Fruit fly (Drosophila melanogaster): Measurements from ENCODE around the gene Traf4.

Traf4 gene

DNA sequence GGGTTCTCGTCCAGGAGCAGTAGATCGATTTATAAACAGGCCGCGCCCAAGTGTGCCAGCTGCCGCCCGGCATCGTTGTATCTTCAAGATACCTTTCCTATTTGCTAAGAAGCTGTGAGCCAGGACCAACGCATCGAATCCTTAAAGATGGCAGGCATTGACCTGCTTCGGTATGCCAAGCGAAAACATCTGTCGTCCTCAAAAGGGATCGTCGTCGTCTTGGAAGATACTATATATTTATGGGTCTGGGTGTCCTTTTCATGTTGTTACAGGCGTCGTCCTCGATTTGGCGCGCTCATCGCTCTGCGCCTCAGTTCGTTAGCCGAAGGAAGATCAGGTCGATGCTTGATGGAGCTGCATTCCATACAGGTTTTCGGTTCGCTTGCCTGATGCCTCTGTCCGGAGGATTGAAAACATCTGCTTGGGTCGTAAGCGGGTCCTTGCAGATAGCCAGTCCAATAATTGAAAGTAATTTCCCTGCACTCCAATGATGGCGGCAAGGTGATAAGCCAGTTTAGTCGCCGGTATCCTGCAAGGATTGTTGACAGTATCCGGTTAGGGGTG, 2.1 kb downstream of the Traf4 start:
- TF ChIP-seq CG14711 (tag; optimal IDR thresholded peaks at IDR 0.05) (no peak), ovo (GFP tag; optimal IDR thresholded peaks at IDR 0.05) (no peak)

DNA sequence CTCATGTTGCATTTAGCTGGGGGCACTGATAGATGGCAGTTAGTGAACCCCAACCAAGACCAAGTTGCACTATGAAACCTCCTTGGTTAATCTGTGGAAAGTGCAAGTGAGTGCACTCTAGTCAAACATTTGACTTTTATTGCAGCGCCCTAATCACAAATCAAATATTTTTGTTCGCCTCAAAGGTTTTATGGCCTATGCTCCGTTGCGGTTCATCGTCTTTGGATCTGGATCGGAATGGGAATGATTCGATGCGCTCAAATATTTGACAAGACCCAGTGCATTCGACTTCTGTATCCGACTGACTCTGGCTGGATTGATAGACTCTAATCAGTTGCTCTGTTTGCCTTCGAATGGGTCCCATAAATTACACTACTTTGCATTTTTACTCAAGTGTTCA, 3.2 kb downstream of the Traf4 start:
- TF ChIP-seq Mnt (GFP tag; optimal IDR thresholded peaks at IDR 0.05) (no peak), CG5204 (GFP tag; optimal IDR thresholded peaks at IDR 0.05) (no peak), bab1 (GFP tag; optimal IDR thresholded peaks at IDR 0.05) (no peak), toe (GFP tag; optimal IDR thresholded peaks at IDR 0.05) (no peak), Hr96 (GFP tag; optimal IDR thresholded peaks at IDR 0.05) (no peak)

DNA sequence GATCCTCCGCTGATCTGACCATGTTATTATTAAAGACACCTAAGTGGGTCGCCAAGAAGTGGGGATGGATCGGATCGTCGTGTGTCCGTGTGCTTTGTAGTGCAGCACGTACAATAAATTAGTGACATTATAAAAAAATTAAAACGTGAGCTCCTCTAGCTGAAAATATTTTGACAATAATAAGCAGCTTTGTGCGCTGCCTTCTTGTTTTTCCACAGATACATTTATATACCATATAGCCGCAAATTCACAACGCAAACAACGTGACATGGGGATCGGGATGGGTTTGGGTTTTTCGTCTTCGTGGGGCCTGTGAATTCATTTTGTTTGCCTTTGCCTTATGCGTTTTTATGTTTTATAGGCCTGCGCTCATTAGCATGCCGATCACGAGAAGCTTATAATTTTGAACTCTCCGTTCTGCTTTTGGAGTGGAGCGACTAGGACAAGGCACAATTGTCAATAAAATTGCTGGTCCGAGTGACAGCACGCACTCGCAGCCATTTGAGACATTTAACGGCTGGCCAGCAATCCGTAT, 4.1 kb downstream of the Traf4 start:
- TF ChIP-seq Crg-1 (GFP tag; optimal IDR thresholded peaks at IDR 0.05) (no peak), cnc (optimal IDR thresholded peaks at IDR 0.05) (no peak), CG7045 (GFP tag; optimal IDR thresholded peaks at IDR 0.05) (no peak), toe (GFP tag; optimal IDR thresholded peaks at IDR 0.05) (no peak), CG5204 (GFP tag; optimal IDR thresholded peaks at IDR 0.05) (no peak), CG7101 (tag; optimal IDR thresholded peaks at IDR 0.05) (no peak), pad (GFP tag; optimal IDR thresholded peaks at IDR 0.05) (no peak), tj (GFP tag; optimal IDR thresholded peaks at IDR 0.05) (no peak), CG12768 (GFP tag; optimal IDR thresholded peaks at IDR 0.05) (no peak), Hr96 (GFP tag; optimal IDR thresholded peaks at IDR 0.05) (no peak), Mnt (GFP tag; optimal IDR thresholded peaks at IDR 0.05) (no peak), bab1 (GFP tag; optimal IDR thresholded peaks at IDR 0.05) (no peak), CG11617 (GFP tag; optimal IDR thresholded peaks at IDR 0.05) (no peak), CG1620 (GFP tag; optimal IDR thresholded peaks at IDR 0.05) (no peak), ovo (GFP tag; optimal IDR thresholded peaks at IDR 0.05) (no peak), CG33017 (tag; optimal IDR thresholded peaks at IDR 0.05) (no peak), CG14711 (tag; optimal IDR thresholded peaks at IDR 0.05) (no peak)

DNA sequence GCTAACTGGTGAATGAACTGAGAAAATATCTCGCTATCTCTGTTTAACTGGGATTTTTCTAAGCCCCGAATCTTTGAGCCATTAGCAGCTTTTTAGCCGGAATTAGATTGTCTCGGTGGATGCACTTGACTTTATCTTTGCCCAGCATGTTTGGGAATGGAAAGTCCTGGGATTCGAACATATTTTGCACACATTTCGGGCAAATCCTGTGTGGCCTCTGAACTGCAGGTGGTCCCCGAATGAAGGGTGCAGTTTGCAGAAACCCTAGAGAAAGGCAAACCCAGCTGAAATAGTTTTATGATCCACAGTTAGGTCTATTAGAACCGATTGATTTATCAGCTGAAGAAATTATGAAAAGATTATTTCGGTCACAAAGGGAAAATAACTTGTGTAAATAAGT, 4.9 kb downstream of the Traf4 start:
- TF ChIP-seq CG5204 (GFP tag; optimal IDR thresholded peaks at IDR 0.05) (no peak), CG12768 (GFP tag; optimal IDR thresholded peaks at IDR 0.05) (no peak), Mnt (GFP tag; optimal IDR thresholded peaks at IDR 0.05) (no peak), CG1620 (GFP tag; optimal IDR thresholded peaks at IDR 0.05) (no peak), Crg-1 (GFP tag; optimal IDR thresholded peaks at IDR 0.05) (no peak), bab1 (GFP tag; optimal IDR thresholded peaks at IDR 0.05) (no peak), tj (GFP tag; optimal IDR thresholded peaks at IDR 0.05) (no peak), kay (GFP tag; ENCODE audit: borderline replicate concordance) (no peak), CG7045 (GFP tag; optimal IDR thresholded peaks at IDR 0.05) (no peak), pad (GFP tag; optimal IDR thresholded peaks at IDR 0.05) (no peak), Clk (GFP tag; optimal IDR thresholded peaks at IDR 0.05) (no peak), CG14711 (tag; optimal IDR thresholded peaks at IDR 0.05) (no peak), CG7101 (tag; optimal IDR thresholded peaks at IDR 0.05) (no peak), CG11617 (GFP tag; optimal IDR thresholded peaks at IDR 0.05) (no peak)

DNA sequence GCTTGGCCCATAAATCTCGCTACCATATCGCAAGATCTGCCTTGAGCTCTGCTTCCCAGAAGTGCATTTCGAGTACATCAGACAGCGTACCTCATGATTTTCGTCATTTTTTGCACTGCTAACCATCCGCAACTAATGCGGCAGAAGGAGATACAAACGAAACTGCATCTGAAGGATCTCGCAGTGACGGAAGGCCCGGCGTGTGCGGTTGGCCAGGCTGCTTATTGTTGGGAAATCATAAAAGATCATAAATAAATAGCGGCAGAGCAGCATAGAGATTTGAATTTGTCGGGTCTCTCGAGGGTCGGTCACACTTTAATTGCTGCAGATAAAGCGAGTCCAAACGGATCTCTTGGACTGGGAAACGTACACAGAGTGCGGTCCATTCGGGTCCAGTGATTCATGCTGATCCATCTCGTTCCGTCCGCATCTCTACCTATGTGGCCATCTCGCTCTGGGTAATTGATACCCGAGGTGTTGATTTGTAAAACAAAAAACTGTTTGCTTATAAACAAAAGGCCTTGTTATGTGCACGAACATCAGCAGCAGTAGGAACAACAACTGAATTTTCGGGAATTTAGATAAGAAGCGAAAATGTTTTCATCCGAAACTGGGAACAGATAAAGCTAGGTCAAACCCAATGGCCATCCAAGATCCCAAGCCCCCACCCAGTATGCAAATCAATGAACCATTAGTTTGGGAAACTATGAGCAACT, 7.0 kb downstream of the Traf4 start:
- no peak for TF ChIP-seq cic (GFP tag; optimal IDR thresholded peaks at IDR 0.05)
- TF ChIP-seq CG5204 (GFP tag; optimal IDR thresholded peaks at IDR 0.05): no peak
- TF ChIP-seq CG12768 (GFP tag; optimal IDR thresholded peaks at IDR 0.05): no peak

DNA sequence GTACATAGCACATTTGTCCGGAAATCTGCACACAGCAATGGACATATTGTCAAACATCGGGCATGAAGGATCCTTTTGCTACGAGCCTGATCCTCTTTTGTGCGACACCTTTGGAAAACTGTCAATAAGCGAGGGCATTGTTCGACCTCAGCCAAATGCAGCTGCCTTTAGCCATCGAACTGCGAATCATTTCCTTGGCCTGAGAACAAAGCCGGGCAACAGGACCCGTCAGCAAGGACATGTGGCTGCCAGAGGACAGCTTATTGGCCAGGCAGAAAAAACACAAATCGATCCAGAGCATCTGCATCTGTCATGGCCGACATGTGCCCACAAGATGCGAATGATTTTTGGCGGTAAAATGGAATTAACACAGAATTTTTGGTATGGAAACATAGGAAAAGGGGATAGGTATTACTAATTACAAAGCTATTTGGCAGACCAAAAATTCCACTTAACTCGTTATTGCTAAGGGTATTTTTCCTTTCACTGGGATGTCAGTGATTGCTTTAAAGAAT, 8.3 kb downstream of the Traf4 start:
- TF ChIP-seq CG7101 (tag; optimal IDR thresholded peaks at IDR 0.05) (no peak), bab1 (GFP tag; optimal IDR thresholded peaks at IDR 0.05) (no peak)

DNA sequence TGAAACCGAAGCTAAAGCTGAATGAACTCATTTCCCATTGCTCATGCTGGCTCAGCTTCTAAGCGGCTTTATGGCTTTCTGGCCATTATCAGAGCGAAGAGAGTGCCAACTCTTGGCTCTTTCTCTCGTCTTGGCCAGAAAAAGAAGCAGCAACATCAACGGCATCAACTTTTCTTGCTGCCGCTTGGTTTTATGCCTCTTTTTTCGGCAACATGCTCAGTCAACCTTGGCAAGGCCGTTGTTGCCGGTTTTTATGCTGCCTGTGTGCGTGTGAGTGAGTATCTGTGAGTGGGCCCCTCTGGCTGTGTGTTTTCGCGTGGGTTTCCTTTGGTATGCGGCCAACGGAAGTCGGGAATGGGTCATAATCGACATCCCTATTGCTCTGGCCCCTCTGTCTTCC, 8.9 kb downstream of the Traf4 start:
- TF ChIP-seq pad (GFP tag; optimal IDR thresholded peaks at IDR 0.05): no peak
- no peak for TF ChIP-seq cnc (optimal IDR thresholded peaks at IDR 0.05)
- TF ChIP-seq Hr96 (GFP tag; optimal IDR thresholded peaks at IDR 0.05): no peak
- TF ChIP-seq CG14711 (tag; optimal IDR thresholded peaks at IDR 0.05): no peak
- TF ChIP-seq CG33017 (tag; optimal IDR thresholded peaks at IDR 0.05): no peak
- no peak for TF ChIP-seq Mnt (GFP tag; optimal IDR thresholded peaks at IDR 0.05)
- TF ChIP-seq toe (GFP tag; optimal IDR thresholded peaks at IDR 0.05): no peak
- TF ChIP-seq tj (GFP tag; optimal IDR thresholded peaks at IDR 0.05): no peak
- TF ChIP-seq CG12768 (GFP tag; optimal IDR thresholded peaks at IDR 0.05): no peak
- no peak for TF ChIP-seq cic (GFP tag; optimal IDR thresholded peaks at IDR 0.05)
- no peak for TF ChIP-seq ovo (GFP tag; optimal IDR thresholded peaks at IDR 0.05)
- TF ChIP-seq bab1 (GFP tag; optimal IDR thresholded peaks at IDR 0.05): no peak
- TF ChIP-seq CG11617 (GFP tag; optimal IDR thresholded peaks at IDR 0.05): no peak

Measured in whole organism, adult.